Fruit fly (Drosophila melanogaster): Measurements from ENCODE around the gene apn.

apn gene

dm6 chr3R:13241726-13242125 is 46.9 kb downstream of the apn start:
- TF ChIP-seq OdsH (GFP tag; optimal IDR thresholded peaks at IDR 0.05) (no peak), Dfd (GFP tag; optimal IDR thresholded peaks at IDR 0.05) (peak; percentile 63)
